Worm (Caenorhabditis elegans): ENCODE measurements around the gene myo-5.

- TF ChIP-seq dao-5 (tag; optimal IDR thresholded peaks at IDR 0.05) (no peak), him-1 (tag; optimal IDR thresholded peaks at IDR 0.05) (no peak), W03F9.2 (tag; optimal IDR thresholded peaks at IDR 0.05) (no peak)
Observed at ce11 chrV:8062074-8062473, 46.7 kb upstream of the myo-5 start, which contains the start of gene str-139.
